Fruit fly (Drosophila melanogaster) whole organism, embryonic: ENCODE measurements around the gene CG13829.

Experiments used
- CG10267 ChIP-seq: fragments of 200-800 bp; sonication (Bioruptor generic); optimal IDR thresholded peaks from 2 replicates; lab custom pipeline; 2018; ENCODE audit warnings: missing biosample characterization, mild to moderate bottlenecking, missing genetic modification characterization, moderate library complexity
- CG13123 ChIP-seq: fragments of 200-800 bp; sonication (Bioruptor generic); optimal IDR thresholded peaks from 2 replicates; lab custom pipeline; 2016; ENCODE audit warnings: missing biosample characterization, missing genetic modification characterization
- CG16779 ChIP-seq: fragments of 200-800 bp; sonication (Bioruptor generic); IDR thresholded peaks from 2 replicates; pipeline ENCODE4 v1.3.6; 2022; ENCODE audit warnings: missing biosample characterization, missing genetic modification characterization
- Trl ChIP-seq, 3 experiments: fragments of >200 bp in 2 of 3; fragments of 200-800 bp in 1 of 3; sonication (Bioruptor generic) in 1 of 3; optimal IDR thresholded peaks; 2 replicates in 1 of 3; 3 replicates in 2 of 3; lab custom pipeline; 2016 to 2017; ENCODE audit warnings: missing biosample characterization in 1 of 3, missing genetic modification characterization in 1 of 3
- Vsx1 ChIP-seq: fragments of 200-800 bp; sonication (Bioruptor generic); optimal IDR thresholded peaks from 2 replicates; lab custom pipeline; 2017; ENCODE audit warnings: missing biosample characterization, mild to moderate bottlenecking, missing genetic modification characterization, missing genetic modification reagents
- ara ChIP-seq: fragments of 200-800 bp; sonication (Bioruptor generic); IDR thresholded peaks from 2 replicates; pipeline ENCODE4 v1.3.6; 2022; ENCODE audit warnings: missing biosample characterization, missing genetic modification characterization
- bsh ChIP-seq, 2 experiments: fragments of 200-800 bp; sonication (Bioruptor generic); optimal IDR thresholded peaks; 2 replicates each; lab custom pipeline; 2017 to 2018; ENCODE audit warnings: mild to moderate bottlenecking in 2 of 2, missing biosample characterization in 2 of 2, missing genetic modification characterization in 2 of 2, moderate library complexity in 1 of 2
- cato ChIP-seq: fragments of 200-800 bp; sonication (Bioruptor generic); optimal IDR thresholded peaks from 2 replicates; lab custom pipeline; 2016; ENCODE audit warnings: missing biosample characterization, missing genetic modification characterization, borderline replicate concordance
- chn ChIP-seq: fragments of 200-800 bp; sonication (Bioruptor generic); optimal IDR thresholded peaks from 2 replicates; lab custom pipeline; 2016; ENCODE audit warnings: missing biosample characterization, missing genetic modification characterization
- nerfin-1 ChIP-seq: fragments of 200-800 bp; sonication (Bioruptor generic); optimal IDR thresholded peaks from 3 replicates; lab custom pipeline; 2019; ENCODE audit warnings: missing biosample characterization, mild to moderate bottlenecking, missing genetic modification characterization, moderate library complexity

- TF ChIP-seq CG13123 (GFP tag; lab: Kevin White, UChicago) (no peak), CG10267 (tag; lab: Kevin White, UChicago) (peak; percentile 29), Vsx1 (GFP tag; lab: Kevin White, UChicago) (no peak), ara (GFP tag; lab: Robert Waterston, UW) (no peak), cato (no peak), nerfin-1 (tag; lab: Kevin White, UChicago) (no peak), CG16779 (GFP tag; lab: Robert Waterston, UW) (no peak), chn (GFP tag; lab: Kevin White, UChicago) (no peak), Trl (optimal IDR thresholded peaks at IDR 0.05; lab: Kevin White, UChicago) (no peak), Trl (GFP tag; optimal IDR thresholded peaks at IDR 0.05; lab: Kevin White, UChicago) (no peak), bsh (GFP tag; optimal IDR thresholded peaks at IDR 0.05; lab: Kevin White, UChicago) (no peak)
Observed at dm6 chr3R:23159289-23159956, 1.7 kb downstream of the CG13829 start, which contains the start of gene VhaAC39-2.
